Fruit fly (Drosophila melanogaster): Measurements from ENCODE around the gene CG14294.

The CG14294 gene

DNA sequence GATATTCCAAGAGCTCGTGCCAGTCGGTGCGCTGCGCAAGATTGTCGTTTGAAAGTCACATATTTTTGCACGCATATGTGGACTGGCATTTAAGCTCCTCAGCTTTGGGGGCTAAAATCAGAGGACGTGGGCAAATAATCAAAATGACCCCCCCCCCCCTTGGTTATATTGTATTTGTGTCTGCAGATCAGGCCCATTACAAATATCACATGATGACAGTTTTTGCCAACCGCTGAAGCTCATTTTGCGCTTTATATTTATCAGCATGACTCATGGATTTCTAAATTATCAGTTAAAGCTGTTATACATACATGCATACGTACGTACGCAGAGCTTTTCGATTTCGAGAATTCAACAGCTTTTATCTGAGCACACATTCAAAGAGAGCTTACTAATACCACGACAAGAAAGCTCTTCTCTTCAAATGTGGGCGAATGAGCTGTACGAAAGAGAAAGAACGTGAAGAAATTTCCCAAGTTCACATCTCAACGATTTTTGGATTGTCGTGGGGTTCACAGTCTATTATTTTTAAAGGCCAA lies 14.7 kb upstream of the CG14294 start (continued):
- TF ChIP-seq gcm (GFP tag; optimal IDR thresholded peaks at IDR 0.05): peak; percentile 22
- TF ChIP-seq CG6765 (GFP tag; optimal IDR thresholded peaks at IDR 0.05): no peak
- no peak for TF ChIP-seq CG4854 (GFP tag; optimal IDR thresholded peaks at IDR 0.05)
- TF ChIP-seq dimm (GFP tag; IDR thresholded peaks at IDR 0.05): no peak
- peak; percentile 60 for TF ChIP-seq CG18599 (GFP tag; optimal IDR thresholded peaks at IDR 0.05)
- no peak for TF ChIP-seq CG14441 (GFP tag; IDR thresholded peaks at IDR 0.05)
- TF ChIP-seq CG11504 (tag; optimal IDR thresholded peaks at IDR 0.05): peak; percentile 78
- TF ChIP-seq sisA (GFP tag; IDR thresholded peaks at IDR 0.05): no peak
- TF ChIP-seq CG42726 (GFP tag; IDR thresholded peaks at IDR 0.05; ENCODE audit: partially characterized antibody): no peak
- peak; percentile 58 for TF ChIP-seq gro (GFP tag; optimal IDR thresholded peaks at IDR 0.05)
- no peak for TF ChIP-seq CG5245 (GFP tag; optimal IDR thresholded peaks at IDR 0.05)
- no peak for TF ChIP-seq lov (optimal IDR thresholded peaks at IDR 0.05)
- TF ChIP-seq lov (GFP tag; IDR thresholded peaks at IDR 0.05): no peak
- peak; percentile 96 for TF ChIP-seq cwo (GFP tag; optimal IDR thresholded peaks at IDR 0.05)
- TF ChIP-seq org-1 (GFP tag; optimal IDR thresholded peaks at IDR 0.05): no peak
- TF ChIP-seq Hr78 (GFP tag; optimal IDR thresholded peaks at IDR 0.05): no peak
- no peak for TF ChIP-seq CG18619 (GFP tag; optimal IDR thresholded peaks at IDR 0.05)
- TF ChIP-seq CG11696 (GFP tag; IDR thresholded peaks at IDR 0.05): no peak
- no peak for TF ChIP-seq h (optimal IDR thresholded peaks at IDR 0.05)
- no peak for TF ChIP-seq ranshi (GFP tag; IDR thresholded peaks at IDR 0.05)
- TF ChIP-seq E2f1 (GFP tag; IDR thresholded peaks at IDR 0.05): no peak
- no peak for TF ChIP-seq cato (GFP tag; optimal IDR thresholded peaks at IDR 0.05; ENCODE audit: borderline replicate concordance)
- TF ChIP-seq Stat92E (GFP tag; optimal IDR thresholded peaks at IDR 0.05): peak in 1 of 3 experiments; percentile 54
- no peak for TF ChIP-seq CG30020 (tag; optimal IDR thresholded peaks at IDR 0.05)
- TF ChIP-seq ATbp (GFP tag; optimal IDR thresholded peaks at IDR 0.05): no peak
- no peak for TF ChIP-seq CG17912 (GFP tag; optimal IDR thresholded peaks at IDR 0.05)
- peak; percentile 17 for TF ChIP-seq Nf-YC (tag; optimal IDR thresholded peaks at IDR 0.05)
- peak; percentile 88 for TF ChIP-seq CG13894 (tag; optimal IDR thresholded peaks at IDR 0.05)
- TF ChIP-seq nerfin-2 (GFP tag; IDR thresholded peaks at IDR 0.05; ENCODE audit: partially characterized antibody): no peak
- no peak for TF ChIP-seq Mad (GFP tag; optimal IDR thresholded peaks at IDR 0.05)
- peak; percentile 51 for TF ChIP-seq HmgZ (tag; optimal IDR thresholded peaks at IDR 0.05)
- TF ChIP-seq CG4617 (GFP tag; optimal IDR thresholded peaks at IDR 0.05; ENCODE audit: borderline replicate concordance): no peak
- TF ChIP-seq nom (GFP tag; optimal IDR thresholded peaks at IDR 0.05): no peak
- peak; percentile 71 for TF ChIP-seq CG12769 (tag; optimal IDR thresholded peaks at IDR 0.05)
- TF ChIP-seq HLH3B (GFP tag; IDR thresholded peaks at IDR 0.05): no peak
- no peak for TF ChIP-seq Atf3 (GFP tag; optimal IDR thresholded peaks at IDR 0.05)
- no peak for TF ChIP-seq CG11723 (GFP tag; optimal IDR thresholded peaks at IDR 0.05)
- no peak for TF ChIP-seq zfh2 (GFP tag; optimal IDR thresholded peaks at IDR 0.05)
- TF ChIP-seq Aef1 (GFP tag; IDR thresholded peaks at IDR 0.05): no peak
- peak; percentile 32 for TF ChIP-seq HHEX (GFP tag; optimal IDR thresholded peaks at IDR 0.05)
- TF ChIP-seq MBD-R2 (GFP tag; IDR thresholded peaks at IDR 0.05): no peak
- TF ChIP-seq CG4328 (GFP tag; optimal IDR thresholded peaks at IDR 0.05): no peak
- TF ChIP-seq Chrac-16 (GFP tag; optimal IDR thresholded peaks at IDR 0.05): no peak
- TF ChIP-seq CG13123 (GFP tag; optimal IDR thresholded peaks at IDR 0.05): no peak
- TF ChIP-seq CG10654 (GFP tag; optimal IDR thresholded peaks at IDR 0.05): no peak
- peak; percentile 95 for TF ChIP-seq exex (tag; optimal IDR thresholded peaks at IDR 0.05)
- no peak for TF ChIP-seq knrl (GFP tag; IDR thresholded peaks at IDR 0.05; ENCODE audit: partially characterized antibody)
- no peak for TF ChIP-seq Hand (GFP tag; optimal IDR thresholded peaks at IDR 0.05)
- no peak for TF ChIP-seq GATAe (GFP tag; conservative IDR thresholded peaks at IDR 0.05)
- TF ChIP-seq danr (GFP tag; IDR thresholded peaks at IDR 0.05): no peak

Data from whole organism, embryonic.